Fruit fly (Drosophila melanogaster) whole organism, embryonic: ENCODE results near the gene TMEM216.

Source experiments
- ATbp ChIP-seq: fragments of 200-800 bp; sonication (Bioruptor generic); optimal IDR thresholded peaks from 2 replicates; lab custom pipeline; 2017; ENCODE audit warnings: missing biosample characterization, mild to moderate bottlenecking, missing genetic modification characterization, missing genetic modification reagents
- B-H1 ChIP-seq: fragments of 200-800 bp; sonication (Bioruptor generic); IDR thresholded peaks from 3 replicates; pipeline ENCODE4 v1.3.6; 2022; ENCODE audit warnings: missing biosample characterization, missing genetic modification characterization
- Bteb2 ChIP-seq: fragments of 200-800 bp; sonication (Bioruptor generic); optimal IDR thresholded peaks from 2 replicates; lab custom pipeline; 2016; ENCODE audit warnings: missing biosample characterization, missing genetic modification characterization
- CG10267 ChIP-seq: fragments of 200-800 bp; sonication (Bioruptor generic); optimal IDR thresholded peaks from 2 replicates; lab custom pipeline; 2018; ENCODE audit warnings: missing biosample characterization, mild to moderate bottlenecking, missing genetic modification characterization, moderate library complexity
- CG11504 ChIP-seq: fragments of 200-800 bp; sonication (Bioruptor generic); optimal IDR thresholded peaks from 3 replicates; lab custom pipeline; 2019; ENCODE audit warnings: missing biosample characterization, mild to moderate bottlenecking, missing genetic modification characterization, moderate library complexity
- CG12942 ChIP-seq: fragments of 200-800 bp; sonication (Bioruptor generic); optimal IDR thresholded peaks from 3 replicates; lab custom pipeline; 2016; ENCODE audit warnings: missing biosample characterization, missing genetic modification characterization
- CG2202 ChIP-seq: fragments of 200-800 bp; sonication (Bioruptor generic); optimal IDR thresholded peaks from 2 replicates; lab custom pipeline; 2018; ENCODE audit warnings: missing biosample characterization, mild to moderate bottlenecking, missing genetic modification characterization
- CG2889 ChIP-seq: fragments of 200-800 bp; sonication (Bioruptor generic); IDR thresholded peaks from 3 replicates; pipeline ENCODE4 v1.3.6; 2022; ENCODE audit warnings: missing biosample characterization, missing genetic modification characterization
- CG5180 ChIP-seq: fragments of 200-800 bp; sonication (Bioruptor generic); optimal IDR thresholded peaks from 3 replicates; lab custom pipeline; 2017; ENCODE audit warnings: missing biosample characterization, missing genetic modification characterization, mild to moderate bottlenecking, moderate library complexity, missing genetic modification reagents
- CG6272 ChIP-seq: fragments of 200-800 bp; sonication (Bioruptor generic); IDR thresholded peaks from 2 replicates; pipeline ENCODE4 v1.3.6; 2022; ENCODE audit warnings: missing biosample characterization, missing genetic modification characterization
- CG6791 ChIP-seq: fragments of 200-800 bp; sonication (Bioruptor generic); IDR thresholded peaks from 3 replicates; pipeline ENCODE4 v1.3.6; 2022; ENCODE audit warnings: missing biosample characterization, missing genetic modification characterization; ENCODE audit not compliant: partially characterized antibody
- CG7372 ChIP-seq: fragments of 200-800 bp; sonication (Bioruptor generic); IDR thresholded peaks from 2 replicates; pipeline ENCODE4 v1.3.6; 2022; ENCODE audit warnings: missing biosample characterization, missing genetic modification characterization
- CG7786 ChIP-seq: fragments of 200-800 bp; sonication (Bioruptor generic); optimal IDR thresholded peaks from 2 replicates; lab custom pipeline; 2016; ENCODE audit warnings: missing biosample characterization, missing genetic modification characterization
- CG7839 ChIP-seq: fragments of 200-800 bp; sonication (Bioruptor generic); optimal IDR thresholded peaks from 3 replicates; lab custom pipeline; 2018; ENCODE audit warnings: missing biosample characterization, mild to moderate bottlenecking, missing genetic modification characterization, moderate library complexity
- CG8765 ChIP-seq: fragments of 200-800 bp; sonication (Bioruptor generic); IDR thresholded peaks from 2 replicates; pipeline ENCODE4 v1.3.6; 2022; ENCODE audit warnings: missing biosample characterization, missing genetic modification characterization
- CG8944 ChIP-seq: fragments of 200-800 bp; sonication (Bioruptor generic); optimal IDR thresholded peaks from 3 replicates; lab custom pipeline; 2016; ENCODE audit warnings: missing biosample characterization, missing genetic modification characterization
- E2f2 ChIP-seq: fragments of 200-800 bp; sonication (Bioruptor generic); IDR thresholded peaks from 2 replicates; pipeline ENCODE4 v1.3.6; 2022; ENCODE audit warnings: missing biosample characterization, missing genetic modification characterization
- Elba2 ChIP-seq: fragments of 200-800 bp; sonication (Bioruptor generic); optimal IDR thresholded peaks from 3 replicates; lab custom pipeline; 2016; ENCODE audit warnings: missing biosample characterization, missing genetic modification characterization
- Hr78 ChIP-seq, 2 experiments: fragments of 200-800 bp in 1 of 2; fragments of >200 bp in 1 of 2; sonication (Bioruptor generic) in 1 of 2; optimal IDR thresholded peaks; 2 replicates each; lab custom pipeline; 2017 to 2019; ENCODE audit warnings: missing biosample characterization in 2 of 2, missing genetic modification characterization in 2 of 2, mild to moderate bottlenecking in 1 of 2, moderate library complexity in 1 of 2
- Lhr ChIP-seq: fragments of 200-800 bp; sonication (Bioruptor generic); optimal IDR thresholded peaks from 3 replicates; lab custom pipeline; 2017; ENCODE audit warnings: mild to moderate bottlenecking, missing biosample characterization, missing genetic modification reagents, missing genetic modification characterization
- Myb ChIP-seq: fragments of 200-800 bp; sonication (Bioruptor generic); optimal IDR thresholded peaks from 2 replicates; lab custom pipeline; 2016; ENCODE audit warnings: missing biosample characterization, missing genetic modification characterization
- NfI ChIP-seq: fragments of 200-800 bp; sonication (Bioruptor generic); optimal IDR thresholded peaks from 3 replicates; lab custom pipeline; 2018; ENCODE audit warnings: missing biosample characterization, mild to moderate bottlenecking, missing genetic modification characterization, moderate library complexity
- Pdp1 ChIP-seq, 2 experiments: fragments of 200-800 bp; sonication (Bioruptor generic); optimal IDR thresholded peaks; 3 replicates each; lab custom pipeline; 2016; ENCODE audit warnings: missing biosample characterization in 2 of 2, missing genetic modification characterization in 2 of 2, mild to moderate bottlenecking in 1 of 2, moderate library complexity in 1 of 2
- Poxn ChIP-seq: fragments of 200-800 bp; sonication (Bioruptor generic); IDR thresholded peaks from 2 replicates; pipeline ENCODE4 v1.3.6; 2022; ENCODE audit warnings: missing biosample characterization, missing genetic modification characterization
- Six4 ChIP-seq: fragments of 200-800 bp; sonication (Bioruptor generic); optimal IDR thresholded peaks from 2 replicates; lab custom pipeline; 2016; ENCODE audit warnings: missing biosample characterization, missing genetic modification characterization
- Spps ChIP-seq: fragments of 200-800 bp; sonication (Bioruptor generic); optimal IDR thresholded peaks from 2 replicates; lab custom pipeline; 2018; ENCODE audit warnings: missing biosample characterization, mild to moderate bottlenecking, missing genetic modification characterization
- Trl ChIP-seq, 3 experiments: fragments of >200 bp in 2 of 3; fragments of 200-800 bp in 1 of 3; sonication (Bioruptor generic) in 1 of 3; optimal IDR thresholded peaks; 2 replicates in 1 of 3; 3 replicates in 2 of 3; lab custom pipeline; 2016 to 2017; ENCODE audit warnings: missing biosample characterization in 1 of 3, missing genetic modification characterization in 1 of 3
- amos ChIP-seq: fragments of 200-800 bp; sonication (Bioruptor generic); IDR thresholded peaks from 2 replicates; pipeline ENCODE4 v1.3.6; 2022; ENCODE audit warnings: missing biosample characterization, missing genetic modification characterization; ENCODE audit not compliant: partially characterized antibody
- ase ChIP-seq: fragments of 200-800 bp; sonication (Bioruptor generic); IDR thresholded peaks from 3 replicates; pipeline ENCODE4 v1.3.6; 2022; ENCODE audit warnings: missing biosample characterization, missing genetic modification characterization
- chif ChIP-seq, 2 experiments: fragments of 200-800 bp; sonication (Bioruptor generic); optimal IDR thresholded peaks; 3 replicates each; lab custom pipeline; 2016; ENCODE audit warnings: missing biosample characterization in 2 of 2, missing genetic modification characterization in 2 of 2
- dmrt11E ChIP-seq: fragments of 200-800 bp; sonication (Bioruptor generic); optimal IDR thresholded peaks from 3 replicates; lab custom pipeline; 2018; ENCODE audit warnings: missing biosample characterization, mild to moderate bottlenecking, missing genetic modification characterization, moderate library complexity
- ewg ChIP-seq: fragments of 200-800 bp; sonication (Bioruptor generic); optimal IDR thresholded peaks from 3 replicates; lab custom pipeline; 2017; ENCODE audit warnings: mild to moderate bottlenecking, missing biosample characterization, missing genetic modification reagents, missing genetic modification characterization
- exex ChIP-seq: fragments of 200-800 bp; sonication (Bioruptor generic); optimal IDR thresholded peaks from 4 replicates; lab custom pipeline; 2018; ENCODE audit warnings: missing biosample characterization, mild to moderate bottlenecking, missing genetic modification characterization, moderate library complexity
- fru ChIP-seq: fragments of >200 bp; optimal IDR thresholded peaks from 2 replicates; lab custom pipeline; 2017
- grau ChIP-seq: fragments of 200-800 bp; optimal IDR thresholded peaks from 3 replicates; lab custom pipeline; 2019; ENCODE audit warnings: missing biosample characterization, mild to moderate bottlenecking, missing genetic modification characterization, moderate library complexity
- grn ChIP-seq: fragments of 200-800 bp; sonication (Bioruptor generic); optimal IDR thresholded peaks from 3 replicates; lab custom pipeline; 2017; ENCODE audit warnings: missing biosample characterization, missing genetic modification characterization
- h ChIP-seq: fragments of >200 bp; optimal IDR thresholded peaks from 2 replicates; lab custom pipeline; 2017
- kni ChIP-seq: fragments of 200-800 bp; sonication (Bioruptor generic); optimal IDR thresholded peaks from 3 replicates; lab custom pipeline; 2017; ENCODE audit warnings: mild to moderate bottlenecking, missing biosample characterization, missing genetic modification reagents, missing genetic modification characterization
- lab ChIP-seq: fragments of 200-800 bp; sonication (Bioruptor generic); optimal IDR thresholded peaks from 3 replicates; lab custom pipeline; 2017; ENCODE audit warnings: missing biosample characterization, missing genetic modification characterization, mild to moderate bottlenecking, moderate library complexity, missing genetic modification reagents
- mam ChIP-seq: fragments of 200-800 bp; sonication (Bioruptor generic); optimal IDR thresholded peaks from 3 replicates; lab custom pipeline; 2016; ENCODE audit warnings: missing biosample characterization, missing genetic modification characterization
- mirr ChIP-seq: fragments of 200-800 bp; sonication (Bioruptor generic); optimal IDR thresholded peaks from 3 replicates; lab custom pipeline; 2018; ENCODE audit warnings: missing biosample characterization, mild to moderate bottlenecking, missing genetic modification characterization
- p53 ChIP-seq: fragments of 200-800 bp; sonication (Bioruptor generic); optimal IDR thresholded peaks from 2 replicates; lab custom pipeline; 2016; ENCODE audit warnings: missing biosample characterization, missing genetic modification characterization
- pum ChIP-seq: fragments of 200-800 bp; sonication (Bioruptor generic); optimal IDR thresholded peaks from 2 replicates; lab custom pipeline; 2016; ENCODE audit warnings: missing biosample characterization, missing genetic modification characterization
- ranshi ChIP-seq: fragments of 200-800 bp; sonication (Bioruptor generic); IDR thresholded peaks from 2 replicates; pipeline ENCODE4 v1.3.6; 2022; ENCODE audit warnings: missing biosample characterization, missing genetic modification characterization
- sima ChIP-seq: fragments of 200-800 bp; sonication (Bioruptor generic); optimal IDR thresholded peaks from 2 replicates; lab custom pipeline; 2016; ENCODE audit warnings: missing biosample characterization, missing genetic modification characterization
- sna ChIP-seq: fragments of 200-800 bp; sonication (Bioruptor generic); IDR thresholded peaks from 2 replicates; pipeline ENCODE4 v1.3.6; 2022; ENCODE audit warnings: missing biosample characterization, missing genetic modification characterization; ENCODE audit not compliant: partially characterized antibody
- sqz ChIP-seq: fragments of 200-800 bp; sonication (Bioruptor generic); optimal IDR thresholded peaks from 3 replicates; lab custom pipeline; 2018; ENCODE audit warnings: missing biosample characterization, mild to moderate bottlenecking, missing genetic modification characterization
- stwl ChIP-seq: fragments of 200-800 bp; sonication (Bioruptor generic); optimal IDR thresholded peaks from 3 replicates; lab custom pipeline; 2018; ENCODE audit warnings: missing biosample characterization, mild to moderate bottlenecking, missing genetic modification characterization, moderate library complexity
- tap ChIP-seq: fragments of 200-800 bp; optimal IDR thresholded peaks from 3 replicates; lab custom pipeline; 2019; ENCODE audit warnings: missing biosample characterization, mild to moderate bottlenecking, missing genetic modification characterization, moderate library complexity
- wor ChIP-seq: fragments of 200-800 bp; sonication (Bioruptor generic); IDR thresholded peaks from 2 replicates; pipeline ENCODE4 v1.3.6; 2022; ENCODE audit warnings: missing biosample characterization, missing genetic modification characterization
- zen2 ChIP-seq: fragments of 200-800 bp; sonication (Bioruptor generic); IDR thresholded peaks from 3 replicates; pipeline ENCODE4 v1.3.6; 2022; ENCODE audit warnings: missing biosample characterization, missing genetic modification characterization; ENCODE audit not compliant: partially characterized antibody

Gene TMEM216

DNA sequence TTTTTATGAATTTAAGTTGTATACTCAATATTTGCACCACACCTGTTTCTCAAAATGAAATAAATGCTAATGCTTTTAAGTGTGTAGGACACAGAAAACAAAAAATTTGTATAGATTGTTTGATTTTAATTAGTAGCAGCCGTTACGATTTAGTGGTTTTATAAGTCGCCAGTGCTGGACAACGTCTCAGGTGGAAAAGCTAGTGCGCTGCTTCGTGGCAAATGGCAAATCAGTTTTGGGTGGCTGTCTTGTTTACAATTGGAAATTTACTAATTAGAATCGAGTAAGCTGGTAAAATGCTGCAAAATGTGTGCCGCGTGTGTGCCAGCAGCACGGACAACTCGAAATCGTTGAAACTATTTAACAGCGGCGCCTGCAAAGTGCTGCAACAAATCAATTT is 10.6 kb downstream of the TMEM216 start, which contains the start of gene CG8159 (continued):
- peak; percentile 81 for TF ChIP-seq CG10267 (tag; lab: Kevin White, UChicago)
- TF ChIP-seq amos (GFP tag; lab: Robert Waterston, UW), result no peak
- TF ChIP-seq fru, result no peak
- TF ChIP-seq ase (GFP tag; lab: Robert Waterston, UW), result no peak
- peak in 1 of 2 experiments; percentile 94 for TF ChIP-seq Pdp1 (GFP tag; optimal IDR thresholded peaks at IDR 0.05; lab: Kevin White, UChicago)
- no peak for TF ChIP-seq ATbp (GFP tag; lab: Kevin White, UChicago)
- TF ChIP-seq Lhr, result no peak
- no peak for TF ChIP-seq CG12942 (GFP tag; lab: Kevin White, UChicago)
- TF ChIP-seq CG7839 (tag; lab: Kevin White, UChicago), result no peak
- peak; percentile 54 for TF ChIP-seq stwl
- no peak for TF ChIP-seq Bteb2 (GFP tag; lab: Kevin White, UChicago)
- no peak for TF ChIP-seq tap (tag; lab: Kevin White, UChicago)
- no peak for TF ChIP-seq CG2889 (GFP tag; lab: Robert Waterston, UW)
- TF ChIP-seq CG5180, result no peak
- TF ChIP-seq exex (tag; lab: Kevin White, UChicago), result no peak
- no peak for TF ChIP-seq mirr
- TF ChIP-seq mam (GFP tag; lab: Kevin White, UChicago), result no peak
- TF ChIP-seq Spps (tag; lab: Kevin White, UChicago), result no peak
- no peak for TF ChIP-seq NfI (GFP tag; lab: Kevin White, UChicago)
- TF ChIP-seq Trl (optimal IDR thresholded peaks at IDR 0.05; lab: Kevin White, UChicago), result no peak
- no peak for TF ChIP-seq Trl (GFP tag; optimal IDR thresholded peaks at IDR 0.05; lab: Kevin White, UChicago)
- TF ChIP-seq B-H1, result no peak
- no peak for TF ChIP-seq Hr78 (GFP tag; optimal IDR thresholded peaks at IDR 0.05; lab: Kevin White, UChicago)
- no peak for TF ChIP-seq chif (GFP tag; optimal IDR thresholded peaks at IDR 0.05; lab: Kevin White, UChicago)
- TF ChIP-seq ewg (GFP tag; lab: Kevin White, UChicago), result no peak
- no peak for TF ChIP-seq CG8765
- no peak for TF ChIP-seq grn
- TF ChIP-seq zen2 (GFP tag; lab: Robert Waterston, UW), result no peak
- TF ChIP-seq E2f2 (GFP tag; lab: Robert Waterston, UW), result peak; percentile 68
- TF ChIP-seq dmrt11E, result no peak
- no peak for TF ChIP-seq CG7372 (GFP tag; lab: Robert Waterston, UW)
- no peak for TF ChIP-seq CG7786 (GFP tag; lab: Kevin White, UChicago)
- no peak for TF ChIP-seq sna (GFP tag; lab: Robert Waterston, UW)
- no peak for TF ChIP-seq pum (GFP tag; lab: Kevin White, UChicago)
- no peak for TF ChIP-seq Poxn (GFP tag; lab: Robert Waterston, UW)
- peak; percentile 88 for TF ChIP-seq Elba2 (GFP tag; lab: Kevin White, UChicago)
- no peak for TF ChIP-seq CG6272 (GFP tag; lab: Robert Waterston, UW)
- TF ChIP-seq h (lab: Kevin White, UChicago), result no peak
- no peak for TF ChIP-seq CG8944 (GFP tag; lab: Kevin White, UChicago)
- TF ChIP-seq grau, result no peak
- no peak for TF ChIP-seq lab (GFP tag; lab: Kevin White, UChicago)
- TF ChIP-seq sqz (GFP tag; lab: Kevin White, UChicago), result no peak
- TF ChIP-seq CG2202 (tag; lab: Kevin White, UChicago), result no peak
- TF ChIP-seq sima (GFP tag; lab: Kevin White, UChicago), result no peak
- TF ChIP-seq Myb, result peak; percentile 93
- no peak for TF ChIP-seq p53 (GFP tag; lab: Kevin White, UChicago)
- TF ChIP-seq CG6791, result no peak
- TF ChIP-seq Six4 (GFP tag; lab: Kevin White, UChicago), result no peak
- TF ChIP-seq ranshi, result no peak
- no peak for TF ChIP-seq CG11504 (tag; lab: Kevin White, UChicago)
- TF ChIP-seq wor, result no peak
- TF ChIP-seq kni (GFP tag; lab: Kevin White, UChicago), result no peak
